Fruit fly (Drosophila melanogaster) whole organism, prepupa: ENCODE data around the gene Shawn.
A peak's percentile ranks its signal among the peaks of the same experiment; 100 is the strongest.

Experiments
- Blimp-1 ChIP-seq: fragments of 200-800 bp; sonication (Bioruptor generic); optimal IDR thresholded peaks from 3 replicates; lab custom pipeline; 2017; ENCODE audit warnings: missing biosample characterization, missing genetic modification characterization, mild to moderate bottlenecking, moderate library complexity, missing genetic modification reagents
- CG10631 ChIP-seq: fragments of 200-800 bp; sonication (Bioruptor generic); optimal IDR thresholded peaks from 2 replicates; lab custom pipeline; 2016; ENCODE audit warnings: missing biosample characterization, missing genetic modification characterization
- CG10669 ChIP-seq: fragments of 200-800 bp; sonication (Bioruptor generic); optimal IDR thresholded peaks from 3 replicates; lab custom pipeline; 2018; ENCODE audit warnings: missing biosample characterization, mild to moderate bottlenecking, missing genetic modification characterization, moderate library complexity
- CG11294 ChIP-seq: fragments of 200-800 bp; sonication (Bioruptor generic); IDR thresholded peaks from 2 replicates; pipeline ENCODE4 v1.3.6; 2022; ENCODE audit warnings: missing biosample characterization, missing genetic modification characterization
- CG1621 ChIP-seq: fragments of 200-800 bp; sonication (Bioruptor generic); optimal IDR thresholded peaks from 3 replicates; lab custom pipeline; 2018; ENCODE audit warnings: missing biosample characterization, mild to moderate bottlenecking, missing genetic modification characterization
- CG16779 ChIP-seq: fragments of 200-800 bp; sonication (Bioruptor generic); optimal IDR thresholded peaks from 3 replicates; lab custom pipeline; 2017; ENCODE audit warnings: missing biosample characterization, mild to moderate bottlenecking, missing genetic modification characterization
- CG3032 ChIP-seq: fragments of 200-800 bp; optimal IDR thresholded peaks from 2 replicates; lab custom pipeline; 2019; ENCODE audit warnings: missing biosample characterization, mild to moderate bottlenecking, missing genetic modification characterization, moderate library complexity
- CG31627 ChIP-seq: fragments of 200-800 bp; sonication (Bioruptor generic); optimal IDR thresholded peaks from 3 replicates; lab custom pipeline; 2016; ENCODE audit warnings: missing biosample characterization, missing genetic modification characterization
- CG4318 ChIP-seq: fragments of 200-800 bp; sonication (Bioruptor generic); optimal IDR thresholded peaks from 3 replicates; lab custom pipeline; 2017; ENCODE audit warnings: missing biosample characterization, mild to moderate bottlenecking, missing genetic modification characterization
- CG6163 ChIP-seq: fragments of 200-800 bp; sonication (Bioruptor generic); IDR thresholded peaks from 3 replicates; pipeline ENCODE4 v1.3.6; 2022; ENCODE audit warnings: missing biosample characterization, missing genetic modification characterization
- CG6276 ChIP-seq: fragments of 200-800 bp; sonication (Bioruptor generic); optimal IDR thresholded peaks from 2 replicates; lab custom pipeline; 2017; ENCODE audit warnings: missing biosample characterization, mild to moderate bottlenecking, missing genetic modification characterization
- CG6792 ChIP-seq: fragments of 200-800 bp; sonication (Bioruptor generic); optimal IDR thresholded peaks from 3 replicates; lab custom pipeline; 2016; ENCODE audit warnings: missing biosample characterization, missing genetic modification characterization
- CG6808 ChIP-seq: fragments of 200-800 bp; sonication (Bioruptor generic); optimal IDR thresholded peaks from 3 replicates; lab custom pipeline; 2017; ENCODE audit warnings: missing biosample characterization, missing genetic modification characterization, mild to moderate bottlenecking, moderate library complexity, missing genetic modification reagents
- CG8632 ChIP-seq: fragments of 200-800 bp; sonication (Bioruptor generic); optimal IDR thresholded peaks from 3 replicates; lab custom pipeline; 2016; ENCODE audit warnings: missing biosample characterization, missing genetic modification characterization
- CG9139 ChIP-seq: fragments of 200-800 bp; sonication (Bioruptor generic); optimal IDR thresholded peaks from 3 replicates; lab custom pipeline; 2017; ENCODE audit warnings: missing biosample characterization, mild to moderate bottlenecking, missing genetic modification characterization
- Eip78C ChIP-seq: fragments of 200-800 bp; sonication (Bioruptor generic); peaks from one replicate; lab custom pipeline; 2016; ENCODE audit warnings: missing biosample characterization, missing genetic modification characterization
- Ets21C ChIP-seq: fragments of 200-800 bp; sonication (Bioruptor generic); optimal IDR thresholded peaks from 3 replicates; lab custom pipeline; 2016; ENCODE audit warnings: missing biosample characterization, missing genetic modification characterization
- Ets96B ChIP-seq: fragments of 200-800 bp; optimal IDR thresholded peaks from 2 replicates; lab custom pipeline; 2019; ENCODE audit warnings: missing biosample characterization, mild to moderate bottlenecking, missing genetic modification characterization, moderate library complexity
- Hr4 ChIP-seq: fragments of 200-800 bp; sonication (Bioruptor generic); optimal IDR thresholded peaks from 3 replicates; lab custom pipeline; 2016; ENCODE audit warnings: missing biosample characterization, missing genetic modification characterization
- Met ChIP-seq: fragments of 200-800 bp; sonication (Bioruptor generic); optimal IDR thresholded peaks from 3 replicates; lab custom pipeline; 2016; ENCODE audit warnings: missing biosample characterization, missing genetic modification characterization
- Sox102F ChIP-seq: fragments of 200-800 bp; sonication (Bioruptor generic); optimal IDR thresholded peaks from 2 replicates; lab custom pipeline; 2016; ENCODE audit warnings: missing biosample characterization, mild to moderate bottlenecking, missing genetic modification characterization
- Sox14 ChIP-seq: fragments of 200-800 bp; sonication (Bioruptor generic); optimal IDR thresholded peaks from 3 replicates; lab custom pipeline; 2016; ENCODE audit warnings: missing biosample characterization, missing genetic modification characterization
- achi ChIP-seq: fragments of 200-800 bp; sonication (Bioruptor generic); optimal IDR thresholded peaks from 3 replicates; lab custom pipeline; 2016; ENCODE audit warnings: missing biosample characterization, missing genetic modification characterization
- acj6 ChIP-seq: fragments of 200-800 bp; sonication (Bioruptor generic); optimal IDR thresholded peaks from 3 replicates; lab custom pipeline; 2016; ENCODE audit warnings: missing biosample characterization, missing genetic modification characterization
- cyc ChIP-seq: fragments of 200-800 bp; sonication (Bioruptor generic); optimal IDR thresholded peaks from 3 replicates; lab custom pipeline; 2016; ENCODE audit warnings: missing biosample characterization, missing genetic modification characterization
- eg ChIP-seq: fragments of 200-800 bp; sonication (Bioruptor generic); IDR thresholded peaks from 3 replicates; pipeline ENCODE4 v1.3.6; 2022; ENCODE audit warnings: missing biosample characterization, missing genetic modification characterization
- esn ChIP-seq: fragments of 200-800 bp; sonication (Bioruptor generic); optimal IDR thresholded peaks from 2 replicates; lab custom pipeline; 2016; ENCODE audit warnings: missing biosample characterization, mild to moderate bottlenecking, missing genetic modification characterization, moderate library complexity
- fkh ChIP-seq: fragments of 200-800 bp; sonication (Bioruptor generic); optimal IDR thresholded peaks from 3 replicates; lab custom pipeline; 2017; ENCODE audit warnings: missing biosample characterization, mild to moderate bottlenecking, missing genetic modification characterization, moderate library complexity
- lz ChIP-seq: fragments of 200-800 bp; sonication (Bioruptor generic); optimal IDR thresholded peaks from 3 replicates; lab custom pipeline; 2016; ENCODE audit warnings: missing biosample characterization, missing genetic modification characterization
- net ChIP-seq: fragments of 200-800 bp; sonication (Bioruptor generic); optimal IDR thresholded peaks from 3 replicates; lab custom pipeline; 2016; ENCODE audit warnings: missing biosample characterization, missing genetic modification characterization
- pdm3 ChIP-seq: fragments of 200-800 bp; sonication (Bioruptor generic); optimal IDR thresholded peaks from 3 replicates; lab custom pipeline; 2016; ENCODE audit warnings: missing biosample characterization, missing genetic modification characterization
- ss ChIP-seq, 2 experiments: fragments of 200-800 bp; sonication (Bioruptor generic); optimal IDR thresholded peaks; 2 replicates in 1 of 2; 3 replicates in 1 of 2; lab custom pipeline; 2017 to 2018; ENCODE audit warnings: mild to moderate bottlenecking in 2 of 2, missing biosample characterization in 2 of 2, missing genetic modification characterization in 2 of 2, moderate library complexity in 1 of 2
- svp ChIP-seq: fragments of 200-800 bp; sonication (Bioruptor generic); peaks from one replicate; lab custom pipeline; 2016; ENCODE audit warnings: missing biosample characterization, missing genetic modification characterization
- topi ChIP-seq: fragments of 200-800 bp; sonication (Bioruptor generic); optimal IDR thresholded peaks from 3 replicates; lab custom pipeline; 2016; ENCODE audit warnings: missing biosample characterization, missing genetic modification characterization

Gene Shawn

dm6 chrX:19638328-19638940 is 27.1 kb downstream of the Shawn start, which contains the start of gene Rcd-1:
Gene Rcd-1 (plus strand): TSS chrX:19638767.
- TF ChIP-seq ss (GFP tag; optimal IDR thresholded peaks at IDR 0.05; lab: Kevin White, UChicago), result peak in 1 of 2 experiments; percentile 12
- TF ChIP-seq fkh (GFP tag; lab: Kevin White, UChicago), result peak; percentile 90
- no peak for TF ChIP-seq Blimp-1 (GFP tag; lab: Kevin White, UChicago)
- TF ChIP-seq CG6276 (GFP tag; lab: Kevin White, UChicago), result no peak
- peak; percentile 68 for TF ChIP-seq Eip78C

dm6 chrX:19640707-19641248 is 29.5 kb downstream of the Shawn start:
- peak; percentile 68 for TF ChIP-seq Eip78C
- TF ChIP-seq ss (GFP tag; optimal IDR thresholded peaks at IDR 0.05; lab: Kevin White, UChicago), result peak in 1 of 2 experiments; percentile 20
- TF ChIP-seq esn (GFP tag; lab: Kevin White, UChicago), result no peak

dm6 chrX:19642819-19643504 is 31.6 kb downstream of the Shawn start, which contains the start of the genes CG12237 and Sec61gamma:
Gene CG12237 (minus strand): TSS chrX:19642869.
Gene Sec61gamma (plus strand): TSS chrX:19643327.
- TF ChIP-seq cyc, result no peak
- TF ChIP-seq CG1621 (tag; lab: Kevin White, UChicago), result peak; percentile 3
- peak; percentile 61 for TF ChIP-seq Sox14 (GFP tag; lab: Kevin White, UChicago)
- TF ChIP-seq CG4318 (GFP tag; lab: Kevin White, UChicago), result no peak
- TF ChIP-seq CG10631 (GFP tag; lab: Kevin White, UChicago), result no peak
- peak; percentile 100 for TF ChIP-seq achi
- no peak for TF ChIP-seq CG8632 (GFP tag; lab: Kevin White, UChicago)
- no peak for TF ChIP-seq pdm3 (GFP tag; lab: Kevin White, UChicago)
- TF ChIP-seq CG9139 (GFP tag; lab: Kevin White, UChicago), result no peak
- 0 out of 3 replicates have a peak, but pooled peaks have one; percentile 8 for TF ChIP-seq eg (GFP tag; lab: Robert Waterston, UW)
- no peak for TF ChIP-seq CG6792 (GFP tag; lab: Kevin White, UChicago)
- peak; percentile 68 for TF ChIP-seq Eip78C
- TF ChIP-seq CG6163 (GFP tag; lab: Robert Waterston, UW), result peak; percentile 34; the same call in 1 of the 3 replicates
- TF ChIP-seq ss (GFP tag; optimal IDR thresholded peaks at IDR 0.05; lab: Kevin White, UChicago), result no peak
- TF ChIP-seq Ets21C (GFP tag; lab: Kevin White, UChicago), result no peak
- TF ChIP-seq lz (GFP tag; lab: Kevin White, UChicago), result no peak
- peak; percentile 21 for TF ChIP-seq CG31627 (GFP tag; lab: Kevin White, UChicago)

dm6 chrX:19645873-19646541 is 34.7 kb downstream of the Shawn start, which contains the start of gene Arp10:
Gene Arp10 (minus strand): TSS chrX:19646176.
- peak; percentile 28 for TF ChIP-seq achi
- TF ChIP-seq CG31627 (GFP tag; lab: Kevin White, UChicago), result peak; percentile 26
- TF ChIP-seq Eip78C, result peak; percentile 55
- TF ChIP-seq esn (GFP tag; lab: Kevin White, UChicago), result peak; percentile 17
- TF ChIP-seq Ets96B (tag; lab: Kevin White, UChicago), result peak; percentile 7
- peak; percentile 5 for TF ChIP-seq topi
- no peak for TF ChIP-seq CG8632 (GFP tag; lab: Kevin White, UChicago)
- no peak for TF ChIP-seq Met (GFP tag; lab: Kevin White, UChicago)
- TF ChIP-seq Hr4 (GFP tag; lab: Kevin White, UChicago), result peak; percentile 30
- TF ChIP-seq CG6163 (GFP tag; lab: Robert Waterston, UW), result no peak
- TF ChIP-seq Sox102F (GFP tag; lab: Kevin White, UChicago), result no peak
- TF ChIP-seq CG10669 (GFP tag; lab: Kevin White, UChicago), result no peak
- TF ChIP-seq CG6276 (GFP tag; lab: Kevin White, UChicago), result no peak
- no peak for TF ChIP-seq acj6 (GFP tag; lab: Kevin White, UChicago)
- TF ChIP-seq CG16779 (tag; lab: Kevin White, UChicago), result no peak
- TF ChIP-seq cyc, result no peak
- no peak for TF ChIP-seq CG11294 (GFP tag; lab: Robert Waterston, UW)
- TF ChIP-seq pdm3 (GFP tag; lab: Kevin White, UChicago), result no peak
- TF ChIP-seq lz (GFP tag; lab: Kevin White, UChicago), result no peak
- TF ChIP-seq net (GFP tag; lab: Kevin White, UChicago), result no peak
- peak; percentile 12 for TF ChIP-seq CG3032 (tag; lab: Kevin White, UChicago)
- TF ChIP-seq CG6808, result no peak
- no peak for TF ChIP-seq svp (GFP tag; lab: Kevin White, UChicago)
